Worm (Caenorhabditis elegans): ENCODE measurements around the gene rog-1.

ce11 chrII:1372966-1373365, 1.8 kb downstream of the rog-1 start:
- TF ChIP-seq nhr-237 (tag; optimal IDR thresholded peaks at IDR 0.05) = no peak
- no peak for TF ChIP-seq unc-62 (GFP tag; optimal IDR thresholded peaks at IDR 0.05)
- no peak for TF ChIP-seq elt-1 (tag; optimal IDR thresholded peaks at IDR 0.05)
- TF ChIP-seq lin-13 (GFP tag; optimal IDR thresholded peaks at IDR 0.05) = no peak
- TF ChIP-seq lin-39 (tag; optimal IDR thresholded peaks at IDR 0.05) = no peak
- no peak for TF ChIP-seq nhr-6 (tag; optimal IDR thresholded peaks at IDR 0.05)
- TF ChIP-seq gmeb-1 (tag; optimal IDR thresholded peaks at IDR 0.05) = no peak
- TF ChIP-seq snpc-4 (tag; optimal IDR thresholded peaks at IDR 0.05) = no peak
- TF ChIP-seq ZK546.5 (tag; optimal IDR thresholded peaks at IDR 0.05) = no peak
- no peak for TF ChIP-seq skn-1 (tag; optimal IDR thresholded peaks at IDR 0.05)
- no peak for TF ChIP-seq R02D3.7 (tag; optimal IDR thresholded peaks at IDR 0.05)
- no peak for TF ChIP-seq sem-4 (tag; optimal IDR thresholded peaks at IDR 0.05)
